Fruit fly (Drosophila melanogaster) whole organism, pupa: Measurements from ENCODE around the gene Wnk.

Experiments used
- CG10348 ChIP-seq: fragments of 200-800 bp; sonication (Bioruptor generic); IDR thresholded peaks from 2 replicates; pipeline ENCODE4 v1.3.6; 2022; ENCODE audit warnings: missing biosample characterization, missing genetic modification characterization
- CG12605 ChIP-seq: fragments of 200-800 bp; sonication (Bioruptor generic); IDR thresholded peaks from 2 replicates; pipeline ENCODE4 v1.3.6; 2022; ENCODE audit warnings: missing biosample characterization, missing genetic modification characterization
- CG13204 ChIP-seq: fragments of 200-800 bp; sonication (Bioruptor generic); optimal IDR thresholded peaks from 2 replicates; lab custom pipeline; 2018; ENCODE audit warnings: missing biosample characterization, mild to moderate bottlenecking, missing genetic modification characterization, moderate library complexity
- CG14655 ChIP-seq: fragments of 200-800 bp; sonication (Bioruptor generic); optimal IDR thresholded peaks from 3 replicates; lab custom pipeline; 2017; ENCODE audit warnings: mild to moderate bottlenecking, missing biosample characterization, missing genetic modification reagents, missing genetic modification characterization
- CG15710 ChIP-seq: fragments of 200-800 bp; sonication (Bioruptor generic); optimal IDR thresholded peaks from 2 replicates; lab custom pipeline; 2018; ENCODE audit warnings: missing biosample characterization, mild to moderate bottlenecking, missing genetic modification characterization, moderate library complexity
- CG17806 ChIP-seq: fragments of 200-800 bp; sonication (Bioruptor generic); optimal IDR thresholded peaks from 2 replicates; lab custom pipeline; 2018; ENCODE audit warnings: missing biosample characterization, mild to moderate bottlenecking, missing genetic modification characterization, moderate library complexity
- CG32121 ChIP-seq: fragments of 200-800 bp; sonication (Bioruptor generic); IDR thresholded peaks from 2 replicates; pipeline ENCODE4 v1.3.6; 2022; ENCODE audit warnings: missing biosample characterization, missing genetic modification characterization
- CG34367 ChIP-seq: fragments of 200-800 bp; sonication (Bioruptor generic); optimal IDR thresholded peaks from 2 replicates; lab custom pipeline; 2018; ENCODE audit warnings: missing biosample characterization, mild to moderate bottlenecking, missing genetic modification characterization
- CG4496 ChIP-seq: fragments of 200-800 bp; sonication (Bioruptor generic); IDR thresholded peaks from 3 replicates; pipeline ENCODE4 v1.3.6; 2022; ENCODE audit warnings: missing biosample characterization, missing genetic modification characterization
- CG8159 ChIP-seq: fragments of 200-800 bp; sonication (Bioruptor generic); optimal IDR thresholded peaks from 3 replicates; lab custom pipeline; 2018; ENCODE audit warnings: missing biosample characterization, mild to moderate bottlenecking, missing genetic modification characterization, moderate library complexity
- CG8301 ChIP-seq: fragments of 200-800 bp; sonication (Bioruptor generic); optimal IDR thresholded peaks from 2 replicates; lab custom pipeline; 2018; ENCODE audit warnings: missing biosample characterization, mild to moderate bottlenecking, missing genetic modification characterization
- CG9948 ChIP-seq: fragments of 200-800 bp; sonication (Bioruptor generic); optimal IDR thresholded peaks from 2 replicates; lab custom pipeline; 2018; ENCODE audit warnings: missing biosample characterization, mild to moderate bottlenecking, missing genetic modification characterization, moderate library complexity
- D1 ChIP-seq: fragments of 200-800 bp; sonication (Bioruptor generic); optimal IDR thresholded peaks from 2 replicates; lab custom pipeline; 2018; ENCODE audit warnings: missing biosample characterization, mild to moderate bottlenecking, missing genetic modification characterization, moderate library complexity
- EcR ChIP-seq: fragments of 200-800 bp; sonication (Bioruptor generic); optimal IDR thresholded peaks from 3 replicates; lab custom pipeline; 2019; ENCODE audit warnings: missing biosample characterization, missing genetic modification characterization, mild to moderate bottlenecking, moderate library complexity, missing genetic modification reagents
- Ets98B ChIP-seq: fragments of 200-800 bp; sonication (Bioruptor generic); IDR thresholded peaks from 2 replicates; pipeline ENCODE4 v1.3.6; 2022; ENCODE audit warnings: missing biosample characterization, missing genetic modification characterization
- Pif1A ChIP-seq: fragments of 200-800 bp; sonication (Bioruptor generic); optimal IDR thresholded peaks from 3 replicates; lab custom pipeline; 2016; ENCODE audit warnings: missing biosample characterization, missing genetic modification characterization
- Pif1B ChIP-seq: fragments of 200-800 bp; sonication (Bioruptor generic); optimal IDR thresholded peaks from 3 replicates; lab custom pipeline; 2016; ENCODE audit warnings: missing biosample characterization, missing genetic modification characterization
- Snoo ChIP-seq: fragments of 200-800 bp; sonication (Bioruptor generic); optimal IDR thresholded peaks from 3 replicates; lab custom pipeline; 2017; ENCODE audit warnings: missing biosample characterization, mild to moderate bottlenecking, missing genetic modification characterization, inconsistent platforms
- fd96Ca ChIP-seq: fragments of 200-800 bp; sonication (Bioruptor generic); IDR thresholded peaks from 3 replicates; pipeline ENCODE4 v1.3.6; 2022; ENCODE audit warnings: missing biosample characterization, missing genetic modification characterization
- gl ChIP-seq: fragments of 200-800 bp; sonication (Bioruptor generic); optimal IDR thresholded peaks from 2 replicates; lab custom pipeline; 2018; ENCODE audit warnings: missing biosample characterization, mild to moderate bottlenecking, missing genetic modification characterization
- rn ChIP-seq: fragments of 200-800 bp; sonication (Bioruptor generic); IDR thresholded peaks from 2 replicates; pipeline ENCODE4 v1.3.6; 2022; ENCODE audit warnings: missing biosample characterization, missing genetic modification characterization

Gene Wnk

dm6 chr3L:21536857-21537256, 17.9 kb downstream of the Wnk start, which contains the start of gene Rpn10:
Gene Rpn10, plus strand, starts transcription at chr3L:21537000.
- TF ChIP-seq EcR (GFP tag; lab: Kevin White, UChicago) (peak; percentile 63), Pif1A (GFP tag; lab: Kevin White, UChicago) (no peak), fd96Ca (GFP tag; lab: Robert Waterston, UW) (no peak), CG9948 (no peak), D1 (tag; lab: Kevin White, UChicago) (peak; percentile 27), CG8159 (tag; lab: Kevin White, UChicago) (no peak), Ets98B (GFP tag; lab: Robert Waterston, UW) (no peak), CG4496 (no peak), CG34367 (tag; lab: Kevin White, UChicago) (no peak), Snoo (peak; percentile 6), rn (GFP tag; lab: Robert Waterston, UW) (no peak), CG12605 (no peak), Pif1B (GFP tag; lab: Kevin White, UChicago) (no peak), CG15710 (no peak)
- TF ChIP-seq, all 21 proteins: peak for 3

dm6 chr3L:21534360-21534759, 20.4 kb downstream of the Wnk start, which contains the start of gene ppk5:
Gene ppk5, plus strand, starts transcription at chr3L:21534660.
- TF ChIP-seq CG17806 (tag; lab: Kevin White, UChicago) (no peak), rn (GFP tag; lab: Robert Waterston, UW) (no peak), CG13204 (GFP tag; lab: Kevin White, UChicago) (no peak), Pif1B (GFP tag; lab: Kevin White, UChicago) (no peak), Ets98B (GFP tag; lab: Robert Waterston, UW) (no peak), gl (tag; lab: Kevin White, UChicago) (no peak), CG15710 (no peak), Pif1A (GFP tag; lab: Kevin White, UChicago) (no peak), CG9948 (no peak)

- TF ChIP-seq CG9948: no peak
- no peak for TF ChIP-seq CG15710
- TF ChIP-seq CG12605: no peak
- no peak for TF ChIP-seq CG34367 (tag; lab: Kevin White, UChicago)
- TF ChIP-seq D1 (tag; lab: Kevin White, UChicago): no peak
- TF ChIP-seq rn (GFP tag; lab: Robert Waterston, UW): no peak
- TF ChIP-seq CG10348 (GFP tag; lab: Robert Waterston, UW): no peak
- TF ChIP-seq Pif1A (GFP tag; lab: Kevin White, UChicago): no peak
- no peak for TF ChIP-seq CG13204 (GFP tag; lab: Kevin White, UChicago)
- TF ChIP-seq Ets98B (GFP tag; lab: Robert Waterston, UW): no peak
- no peak for TF ChIP-seq CG32121 (GFP tag; lab: Robert Waterston, UW)
- no peak for TF ChIP-seq CG8159 (tag; lab: Kevin White, UChicago)
- no peak for TF ChIP-seq CG4496
- TF ChIP-seq gl (tag; lab: Kevin White, UChicago): no peak
- TF ChIP-seq Pif1B (GFP tag; lab: Kevin White, UChicago): no peak
- TF ChIP-seq CG8301 (tag; lab: Kevin White, UChicago): no peak
- TF ChIP-seq CG14655 (GFP tag; lab: Kevin White, UChicago): no peak
- TF ChIP-seq CG17806 (tag; lab: Kevin White, UChicago): no peak
Measured at dm6 chr3L:21533270-21533948, 21.3 kb downstream of the Wnk start, which contains the start of gene Mkrn1. Gene Mkrn1, minus strand, starts transcription at chr3L:21533713.

dm6 chr3L:21529108-21529507, 25.6 kb downstream of the Wnk start, which contains the start of gene Arv1:
Gene Arv1, minus strand, starts transcription at chr3L:21529333.
- TF ChIP-seq CG9948 (no peak), CG12605 (no peak), Snoo (no peak), D1 (tag; lab: Kevin White, UChicago) (no peak), CG8301 (tag; lab: Kevin White, UChicago) (no peak), Pif1B (GFP tag; lab: Kevin White, UChicago) (no peak), CG4496 (no peak), EcR (GFP tag; lab: Kevin White, UChicago) (no peak), CG15710 (no peak), CG8159 (tag; lab: Kevin White, UChicago) (no peak)

dm6 chr3L:21524071-21524889, 30.4 kb downstream of the Wnk start:
- TF ChIP-seq CG14655 (GFP tag; lab: Kevin White, UChicago) (no peak), CG9948 (peak; percentile 4), Pif1B (GFP tag; lab: Kevin White, UChicago) (peak; percentile 54), Snoo (peak; percentile 16), D1 (tag; lab: Kevin White, UChicago) (no peak), CG8301 (tag; lab: Kevin White, UChicago) (peak; percentile 44), CG32121 (GFP tag; lab: Robert Waterston, UW) (peak; percentile 67), CG17806 (tag; lab: Kevin White, UChicago) (peak; percentile 38), CG15710 (peak; percentile 33), Ets98B (GFP tag; lab: Robert Waterston, UW) (peak; percentile 60)
